Worm (Caenorhabditis elegans) whole organism, L1 larva: ENCODE data around the gene F07A11.4.

Source experiments
- C16A3.4 ChIP-seq: fragments of 150-350 bp; optimal IDR thresholded peaks from 2 replicates; lab custom pipeline; 2014; ENCODE audit warnings: missing biosample characterization, missing genetic modification characterization
- Y116A8C.19 ChIP-seq: sonication (generic microtip); optimal IDR thresholded peaks from 2 replicates; lab custom pipeline; 2016; ENCODE audit warnings: missing compliant biosample characterization, missing genetic modification characterization, borderline replicate concordance
- alr-1 ChIP-seq: fragments of 200-800 bp; sonication (Bioruptor generic); optimal IDR thresholded peaks from 2 replicates; lab custom pipeline; 2018; ENCODE audit warnings: borderline replicate concordance, mild to moderate bottlenecking, missing genetic modification characterization, missing compliant biosample characterization
- aly-2 ChIP-seq: fragments of 150-350 bp; optimal IDR thresholded peaks from 2 replicates; lab custom pipeline; 2014; ENCODE audit warnings: missing biosample characterization, missing genetic modification characterization
- ama-1 ChIP-seq: fragments of 150-350 bp; optimal IDR thresholded peaks from 2 replicates; lab custom pipeline; 2014
- ceh-82 ChIP-seq, 3 experiments: fragments of 150-350 bp in 1 of 3; sonication (generic microtip) in 2 of 3; optimal IDR thresholded peaks; 2 replicates each; lab custom pipeline; 2014 to 2017; ENCODE audit warnings: missing biosample characterization in 3 of 3, missing genetic modification characterization in 3 of 3
- ceh-88 ChIP-seq: fragments of 200-800 bp; sonication (Bioruptor generic); IDR thresholded peaks from 2 replicates; pipeline ENCODE4 v1.3.6; 2022; ENCODE audit warnings: missing genetic modification characterization, missing compliant biosample characterization
- dsc-1 ChIP-seq: sonication (generic microtip); optimal IDR thresholded peaks from 2 replicates; lab custom pipeline; 2016; ENCODE audit warnings: mild to moderate bottlenecking, missing genetic modification characterization, missing compliant biosample characterization
- egl-13 ChIP-seq: sonication (generic microtip); optimal IDR thresholded peaks from 2 replicates; lab custom pipeline; 2016; ENCODE audit warnings: missing genotype, missing genetic modification reagents, missing genetic modification characterization, missing compliant biosample characterization
- elt-3 ChIP-seq, 6 experiments: fragments of 150-350 bp in 1 of 6; sonication (generic microtip); optimal IDR thresholded peaks; 2 replicates each; lab custom pipeline; 2017 to 2018; ENCODE audit warnings: missing biosample characterization in 6 of 6, missing genetic modification characterization in 6 of 6, inconsistent platforms in 1 of 6
- fkh-10 ChIP-seq: sonication (generic microtip); optimal IDR thresholded peaks from 2 replicates; lab custom pipeline; 2017; ENCODE audit warnings: missing biosample characterization, missing genetic modification reagents, missing genetic modification characterization
- fkh-4 ChIP-seq: sonication (generic microtip); optimal IDR thresholded peaks from 2 replicates; lab custom pipeline; 2016; ENCODE audit warnings: missing compliant biosample characterization, missing genetic modification characterization, borderline replicate concordance
- fkh-8 ChIP-seq: sonication (generic microtip); optimal IDR thresholded peaks from 2 replicates; lab custom pipeline; 2016; ENCODE audit warnings: mild to moderate bottlenecking, missing genetic modification characterization, missing compliant biosample characterization
- hlh-17 ChIP-seq: fragments of 200-800 bp; sonication (Bioruptor generic); optimal IDR thresholded peaks from 2 replicates; lab custom pipeline; 2018; ENCODE audit warnings: missing genetic modification characterization, mild to moderate bottlenecking, missing compliant biosample characterization, moderate library complexity, borderline replicate concordance
- irx-1 ChIP-seq: sonication (generic microtip); optimal IDR thresholded peaks from 2 replicates; lab custom pipeline; 2016; ENCODE audit warnings: missing genetic modification characterization, missing compliant biosample characterization
- jun-1 ChIP-seq: fragments of 150-350 bp; optimal IDR thresholded peaks from 2 replicates; lab custom pipeline; 2014; ENCODE audit warnings: missing biosample characterization, missing genetic modification reagents, missing genetic modification characterization
- lin-13 ChIP-seq: fragments of 150-350 bp; optimal IDR thresholded peaks from 2 replicates; lab custom pipeline; 2014; ENCODE audit warnings: missing biosample characterization, missing genetic modification reagents, missing genetic modification characterization
- lin-14 ChIP-seq: fragments of 200-800 bp; sonication (Bioruptor generic); optimal IDR thresholded peaks from 2 replicates; lab custom pipeline; 2018; ENCODE audit warnings: mild to moderate bottlenecking, missing genetic modification characterization, moderate library complexity, missing compliant biosample characterization
- lin-35 ChIP-seq, 2 experiments: fragments of 150-350 bp; optimal IDR thresholded peaks; 2 replicates each; lab custom pipeline; 2014; ENCODE audit warnings: missing biosample characterization in 2 of 2, missing genetic modification characterization in 2 of 2, missing genetic modification reagents in 2 of 2
- lin-39 ChIP-seq: fragments of 150-350 bp; optimal IDR thresholded peaks from 2 replicates; lab custom pipeline; 2014; ENCODE audit warnings: missing biosample characterization, missing genetic modification reagents, missing genetic modification characterization
- lir-3 ChIP-seq: sonication (generic microtip); optimal IDR thresholded peaks from 2 replicates; lab custom pipeline; 2016; ENCODE audit warnings: mild to moderate bottlenecking, missing genetic modification characterization, moderate library complexity, missing compliant biosample characterization; ENCODE audit not compliant: poor library complexity
- mab-9 ChIP-seq: fragments of 200-800 bp; sonication (Bioruptor generic); IDR thresholded peaks from 2 replicates; pipeline ENCODE4 v1.3.6; 2022; ENCODE audit warnings: missing genetic modification reagents, missing genetic modification characterization, missing compliant biosample characterization
- mdl-1 ChIP-seq, 2 experiments: fragments of 150-350 bp; optimal IDR thresholded peaks; 2 replicates each; lab custom pipeline; 2014 to 2017; ENCODE audit warnings: missing biosample characterization in 2 of 2, missing genetic modification characterization in 2 of 2, inconsistent platforms in 1 of 2
- nhr-12 ChIP-seq: sonication (generic microtip); optimal IDR thresholded peaks from 2 replicates; lab custom pipeline; 2017; ENCODE audit warnings: missing biosample characterization, missing genetic modification characterization
- nhr-20 ChIP-seq: sonication (generic microtip); optimal IDR thresholded peaks from 2 replicates; lab custom pipeline; 2016; ENCODE audit warnings: mild to moderate bottlenecking, missing genetic modification characterization, missing compliant biosample characterization
- nhr-237 ChIP-seq: fragments of 150-350 bp; optimal IDR thresholded peaks from 2 replicates; lab custom pipeline; 2014; ENCODE audit warnings: missing biosample characterization, missing genetic modification characterization
- nhr-47 ChIP-seq: sonication (generic microtip); optimal IDR thresholded peaks from 2 replicates; lab custom pipeline; 2016; ENCODE audit warnings: mild to moderate bottlenecking, missing genetic modification characterization, moderate library complexity, missing compliant biosample characterization
- nhr-71 ChIP-seq: sonication (generic microtip); optimal IDR thresholded peaks from 2 replicates; lab custom pipeline; 2016; ENCODE audit warnings: mild to moderate bottlenecking, missing genetic modification characterization, moderate library complexity, missing compliant biosample characterization
- nhr-76 ChIP-seq: sonication (generic microtip); optimal IDR thresholded peaks from 2 replicates; lab custom pipeline; 2017; ENCODE audit warnings: missing biosample characterization, missing genetic modification characterization
- nhr-77 ChIP-seq: fragments of 150-350 bp; optimal IDR thresholded peaks from 2 replicates; lab custom pipeline; 2014; ENCODE audit warnings: missing biosample characterization, missing genetic modification characterization
- nhr-85 ChIP-seq: sonication (generic microtip); peaks from one replicate; lab custom pipeline; 2016; ENCODE audit warnings: missing genetic modification characterization, inconsistent platforms, missing compliant biosample characterization
- nhr-90 ChIP-seq: sonication (generic microtip); optimal IDR thresholded peaks from 2 replicates; lab custom pipeline; 2016; ENCODE audit warnings: mild to moderate bottlenecking, missing genetic modification characterization, missing compliant biosample characterization; ENCODE audit not compliant: poor library complexity
- pag-3 ChIP-seq: sonication (generic microtip); optimal IDR thresholded peaks from 2 replicates; lab custom pipeline; 2017; ENCODE audit warnings: missing genetic modification characterization, mild to moderate bottlenecking, missing compliant biosample characterization, antibody characterized with exemption, borderline replicate concordance; ENCODE audit not compliant: insufficient read depth
- skn-1 ChIP-seq: fragments of 150-350 bp; optimal IDR thresholded peaks from 2 replicates; lab custom pipeline; 2014; ENCODE audit warnings: missing biosample characterization, missing genetic modification characterization
- snu-23 ChIP-seq: sonication (generic microtip); optimal IDR thresholded peaks from 2 replicates; lab custom pipeline; 2016; ENCODE audit warnings: missing genetic modification characterization, missing compliant biosample characterization
- sptf-1 ChIP-seq: fragments of 150-350 bp; optimal IDR thresholded peaks from 2 replicates; lab custom pipeline; 2014; ENCODE audit warnings: missing biosample characterization, missing genetic modification characterization
- unc-30 ChIP-seq: sonication (generic microtip); optimal IDR thresholded peaks from 2 replicates; lab custom pipeline; 2017; ENCODE audit warnings: missing biosample characterization, missing genetic modification characterization
- unc-62 ChIP-seq: fragments of 150-350 bp; optimal IDR thresholded peaks from 2 replicates; lab custom pipeline; 2014; ENCODE audit warnings: missing biosample characterization, missing genetic modification reagents, missing genetic modification characterization
- unc-86 ChIP-seq: sonication (generic microtip); optimal IDR thresholded peaks from 2 replicates; lab custom pipeline; 2016; ENCODE audit warnings: missing genetic modification characterization, missing compliant biosample characterization
- unc-98 ChIP-seq: fragments of 200-800 bp; sonication (Bioruptor generic); IDR thresholded peaks from 2 replicates; pipeline ENCODE4 v1.3.6; 2022; ENCODE audit warnings: missing genetic modification characterization, missing compliant biosample characterization
- vab-15 ChIP-seq: sonication (generic microtip); optimal IDR thresholded peaks from 2 replicates; lab custom pipeline; 2017; ENCODE audit warnings: missing genotype, mild to moderate bottlenecking, missing genetic modification characterization, missing compliant biosample characterization
- xbp-1 ChIP-seq: sonication (generic microtip); optimal IDR thresholded peaks from 2 replicates; lab custom pipeline; 2016; ENCODE audit warnings: missing genetic modification characterization, missing compliant biosample characterization
- zag-1 ChIP-seq: fragments of 150-350 bp; optimal IDR thresholded peaks from 2 replicates; lab custom pipeline; 2014; ENCODE audit warnings: missing biosample characterization, missing genetic modification characterization
- ztf-11 ChIP-seq, 2 experiments: sonication (generic microtip); optimal IDR thresholded peaks; 2 replicates each; lab custom pipeline; 2016 to 2017; ENCODE audit warnings: missing genetic modification characterization in 2 of 2, missing biosample characterization in 1 of 2, missing compliant biosample characterization in 1 of 2
- ztf-4 ChIP-seq: fragments of 150-350 bp; optimal IDR thresholded peaks from 2 replicates; lab custom pipeline; 2014; ENCODE audit warnings: missing biosample characterization, missing genetic modification characterization

F07A11.4 gene

ce11 chrII:11632689-11633088 lies 31.9 kb downstream of the F07A11.4 start (continued):
- peak in 3 of 6 experiments; percentile 47 to 51 (median 49) for TF ChIP-seq elt-3 (tag; optimal IDR thresholded peaks at IDR 0.05; lab: Kevin White, UChicago)
- TF ChIP-seq Y116A8C.19 (tag; lab: Kevin White, UChicago), result no peak
- TF ChIP-seq zag-1 (tag; lab: Kevin White, UChicago), result no peak
- peak; percentile 38 to 42 for TF ChIP-seq lin-35 (GFP tag; optimal IDR thresholded peaks at IDR 0.05; lab: Kevin White, UChicago)
- peak; percentile 86 for TF ChIP-seq lin-14 (GFP tag; lab: Kevin White, UChicago)
- TF ChIP-seq alr-1 (tag; lab: Kevin White, UChicago), result no peak
- TF ChIP-seq nhr-47 (tag; lab: Kevin White, UChicago), result peak; percentile 60
- no peak for TF ChIP-seq lin-39 (tag; lab: Kevin White, UChicago)
- no peak for TF ChIP-seq unc-86 (tag; lab: Kevin White, UChicago)
- peak; percentile 25 for TF ChIP-seq nhr-90 (tag; lab: Kevin White, UChicago)
- no peak for TF ChIP-seq fkh-10 (GFP tag; lab: Kevin White, UChicago)
- TF ChIP-seq hlh-17 (GFP tag; lab: Kevin White, UChicago), result no peak
- peak; percentile 72 for TF ChIP-seq snu-23 (GFP tag; lab: Kevin White, UChicago)
- TF ChIP-seq nhr-20, result peak; percentile 49
- peak in 2 of 3 experiments; percentile 48 to 73 for TF ChIP-seq ceh-82 (tag; optimal IDR thresholded peaks at IDR 0.05; lab: Kevin White, UChicago)
- no peak for TF ChIP-seq nhr-237 (tag; lab: Kevin White, UChicago)
- peak; percentile 57 for TF ChIP-seq fkh-8 (tag; lab: Kevin White, UChicago)
- TF ChIP-seq C16A3.4 (tag; lab: Kevin White, UChicago), result peak; percentile 17
- no peak for TF ChIP-seq aly-2 (tag; lab: Kevin White, UChicago)
- TF ChIP-seq xbp-1 (tag; lab: Kevin White, UChicago), result peak; percentile 29
- TF ChIP-seq jun-1 (tag; lab: Kevin White, UChicago), result peak; percentile 15
- no peak for TF ChIP-seq unc-30
- TF ChIP-seq skn-1 (tag; lab: Kevin White, UChicago), result peak; percentile 44
- TF ChIP-seq nhr-71, result peak; percentile 71
- peak; percentile 46 for TF ChIP-seq nhr-77 (tag; lab: Kevin White, UChicago)
- TF ChIP-seq dsc-1, result peak; percentile 13

ce11 chrII:11633509-11633908 lies 32.7 kb downstream of the F07A11.4 start, which contains the start of gene din-1:
TSS of gene din-1 (minus strand) at chrII:11633609.
- TF ChIP-seq lin-35 (GFP tag; optimal IDR thresholded peaks at IDR 0.05; lab: Kevin White, UChicago), result no peak
- TF ChIP-seq nhr-76 (tag; lab: Kevin White, UChicago), result no peak
- no peak for TF ChIP-seq mab-9 (GFP tag; lab: Robert Waterston, UW)
- TF ChIP-seq ceh-88, result no peak
- TF ChIP-seq lin-39 (tag; lab: Kevin White, UChicago), result no peak
- no peak for TF ChIP-seq irx-1 (tag; lab: Kevin White, UChicago)
- no peak for TF ChIP-seq fkh-10 (GFP tag; lab: Kevin White, UChicago)
- no peak for TF ChIP-seq fkh-8 (tag; lab: Kevin White, UChicago)
- TF ChIP-seq, all 84 proteins: peak for 0

- no peak for TF ChIP-seq lin-39 (tag; lab: Kevin White, UChicago)
- TF ChIP-seq lir-3, result peak; percentile 70
- TF ChIP-seq fkh-10 (GFP tag; lab: Kevin White, UChicago), result peak; percentile 64
- peak; percentile 92 for TF ChIP-seq jun-1 (tag; lab: Kevin White, UChicago)
- peak; percentile 82 for TF ChIP-seq lin-13 (GFP tag; lab: Kevin White, UChicago)
- TF ChIP-seq unc-98, result 0 out of 2 replicates have a peak, but pooled peaks have one; percentile 9
- peak; percentile 68 for TF ChIP-seq C16A3.4 (tag; lab: Kevin White, UChicago)
- no peak for TF ChIP-seq alr-1 (tag; lab: Kevin White, UChicago)
- TF ChIP-seq pag-3 (tag; lab: Kevin White, UChicago), result no peak
- no peak for TF ChIP-seq ama-1
- no peak for TF ChIP-seq sptf-1 (tag; lab: Kevin White, UChicago)
- TF ChIP-seq unc-62 (GFP tag; lab: Kevin White, UChicago), result no peak
- TF ChIP-seq egl-13 (tag; lab: Kevin White, UChicago), result peak; percentile 74
- TF ChIP-seq nhr-85 (tag; lab: Kevin White, UChicago), result peak; percentile 95
- peak; percentile 60; the same call in 1 of the 2 replicates for TF ChIP-seq mab-9 (GFP tag; lab: Robert Waterston, UW)
- TF ChIP-seq xbp-1 (tag; lab: Kevin White, UChicago), result peak; percentile 89
- peak in 1 of 2 experiments; percentile 97 for TF ChIP-seq mdl-1 (tag; optimal IDR thresholded peaks at IDR 0.05; lab: Kevin White, UChicago)
- TF ChIP-seq unc-30, result no peak
- no peak for TF ChIP-seq fkh-4 (tag; lab: Kevin White, UChicago)
- peak; percentile 96 for TF ChIP-seq fkh-8 (tag; lab: Kevin White, UChicago)
- TF ChIP-seq nhr-12 (tag; lab: Kevin White, UChicago), result no peak
- no peak for TF ChIP-seq vab-15 (tag; lab: Kevin White, UChicago)
- TF ChIP-seq irx-1 (tag; lab: Kevin White, UChicago), result peak; percentile 76
- peak; percentile 88 for TF ChIP-seq ztf-4 (tag; lab: Kevin White, UChicago)
- TF ChIP-seq ztf-11 (tag; optimal IDR thresholded peaks at IDR 0.05; lab: Kevin White, UChicago), result peak in 1 of 2 experiments; percentile 58
Observed at ce11 chrII:11634057-11634676, 33.4 kb downstream of the F07A11.4 start.
